Fruit fly (Drosophila melanogaster): ENCODE measurements around the gene Ubi-p5E.

DNA sequence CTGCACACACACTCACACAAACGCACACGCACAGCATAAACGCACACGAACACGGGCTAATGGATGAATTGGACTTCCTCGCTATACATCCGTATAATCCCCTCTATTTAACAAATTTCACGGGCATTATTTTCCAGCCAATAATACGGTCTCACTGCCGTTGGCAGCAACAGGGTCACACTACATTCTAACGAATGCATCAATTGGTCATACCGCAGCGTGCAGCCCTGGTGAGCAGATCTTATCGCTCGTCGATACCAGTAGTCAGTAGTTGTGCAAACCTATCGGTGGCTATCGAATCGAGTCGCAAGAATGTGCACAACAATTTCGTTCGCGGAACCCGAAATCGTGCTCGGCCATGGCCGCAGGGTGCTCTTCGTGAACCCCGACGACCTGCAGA lies 8.4 kb upstream of the Ubi-p5E start, which contains the start of the genes Top3beta and wuho:
- TF ChIP-seq CG8478 (optimal IDR thresholded peaks at IDR 0.05) (no peak), CTCF (optimal IDR thresholded peaks at IDR 0.05) (peak; percentile 46 to 48)

Data from S2 (cell line).